Worm (Caenorhabditis elegans) whole organism, young adult: ENCODE results near the gene F25B4.7.

Experiments used
- B0019.2 ChIP-seq: fragments of 200-800 bp; sonication (Bioruptor generic); conservative IDR thresholded peaks from 2 replicates; pipeline ENCODE4 v1.3.6; 2022; ENCODE audit warnings: missing genetic modification reagents, missing genetic modification characterization, missing compliant biosample characterization
- B0261.1 ChIP-seq: sonication (generic microtip); optimal IDR thresholded peaks from 2 replicates; lab custom pipeline; 2016; ENCODE audit warnings: mild to moderate bottlenecking, missing genetic modification characterization, moderate library complexity, missing compliant biosample characterization
- B0336.3 ChIP-seq: fragments of 200-800 bp; sonication (Bioruptor generic); IDR thresholded peaks from 2 replicates; pipeline ENCODE4 v1.3.6; 2022; ENCODE audit warnings: missing genetic modification characterization, missing compliant biosample characterization
- C06A6.2 ChIP-seq: fragments of 200-800 bp; sonication (Bioruptor generic); conservative IDR thresholded peaks from 2 replicates; pipeline ENCODE4 v1.3.6; 2022; ENCODE audit warnings: missing genetic modification characterization, missing compliant biosample characterization
- F33H1.4 ChIP-seq: fragments of 200-800 bp; sonication (Bioruptor generic); IDR thresholded peaks from 2 replicates; pipeline ENCODE4 v1.3.6; 2022; ENCODE audit warnings: missing genetic modification reagents, missing genetic modification characterization, missing compliant biosample characterization
- F37B4.10 ChIP-seq: fragments of 200-800 bp; sonication (Bioruptor generic); IDR thresholded peaks from 2 replicates; pipeline ENCODE4 v1.3.6; 2022; ENCODE audit warnings: missing genetic modification characterization, missing compliant biosample characterization
- F39B2.1 ChIP-seq: fragments of 200-800 bp; sonication (Bioruptor generic); IDR thresholded peaks from 2 replicates; pipeline ENCODE4 v1.3.6; 2022; ENCODE audit warnings: missing genetic modification reagents, missing genetic modification characterization, missing compliant biosample characterization
- T26A5.8 ChIP-seq: sonication (generic microtip); optimal IDR thresholded peaks from 2 replicates; lab custom pipeline; 2016; ENCODE audit warnings: missing genetic modification characterization, missing compliant biosample characterization
- Y53G8AR.9 ChIP-seq: fragments of 200-800 bp; sonication (Bioruptor generic); conservative IDR thresholded peaks from 2 replicates; pipeline ENCODE4 v1.3.6; 2022; ENCODE audit warnings: missing genetic modification reagents, missing genetic modification characterization, missing compliant biosample characterization
- Y79H2A.3 ChIP-seq: fragments of 200-800 bp; sonication (Bioruptor generic); conservative IDR thresholded peaks from 2 replicates; pipeline ENCODE4 v1.3.6; 2022; ENCODE audit warnings: missing genetic modification reagents, missing genetic modification characterization, missing compliant biosample characterization
- Y95B8A.8 ChIP-seq: fragments of 200-800 bp; sonication (Bioruptor generic); IDR thresholded peaks from 2 replicates; pipeline ENCODE4 v1.3.6; 2022; ENCODE audit warnings: missing genetic modification reagents, missing genetic modification characterization, missing compliant biosample characterization
- aptf-3 ChIP-seq: fragments of 200-800 bp; sonication (Bioruptor generic); IDR thresholded peaks from 2 replicates; pipeline ENCODE4 v1.3.6; 2022; ENCODE audit warnings: missing genetic modification characterization, missing compliant biosample characterization
- athp-1 ChIP-seq: sonication (generic microtip); optimal IDR thresholded peaks from 2 replicates; lab custom pipeline; 2017; ENCODE audit warnings: mild to moderate bottlenecking, missing genetic modification characterization, missing compliant biosample characterization
- attf-5 ChIP-seq: fragments of 200-800 bp; sonication (Bioruptor generic); optimal IDR thresholded peaks from 2 replicates; lab custom pipeline; 2018; ENCODE audit warnings: mild to moderate bottlenecking, missing genetic modification characterization, missing compliant biosample characterization
- cebp-1 ChIP-seq, 2 experiments: fragments of 200-800 bp in 1 of 2; sonication (Bioruptor generic) in 1 of 2; sonication (generic microtip) in 1 of 2; IDR thresholded peaks in 1 of 2; optimal IDR thresholded peaks in 1 of 2; 2 replicates each; pipeline versions ENCODE4 v1.3.6 to Lab custom; 2017 to 2022; ENCODE audit warnings: missing compliant biosample characterization in 2 of 2, missing genetic modification characterization in 2 of 2, mild to moderate bottlenecking in 1 of 2, missing genetic modification reagents in 1 of 2, moderate library complexity in 1 of 2
- ceh-58 ChIP-seq: fragments of 200-800 bp; sonication (Bioruptor generic); IDR thresholded peaks from 2 replicates; pipeline ENCODE4 v1.3.6; 2022; ENCODE audit warnings: missing genetic modification characterization, missing compliant biosample characterization
- ceh-79 ChIP-seq: sonication (generic microtip); optimal IDR thresholded peaks from 2 replicates; lab custom pipeline; 2017; ENCODE audit warnings: mild to moderate bottlenecking, missing genetic modification characterization, missing compliant biosample characterization
- die-1 ChIP-seq: sonication (generic microtip); optimal IDR thresholded peaks from 2 replicates; lab custom pipeline; 2016; ENCODE audit warnings: missing genotype, mild to moderate bottlenecking, missing genetic modification characterization, missing compliant biosample characterization
- dox-1 ChIP-seq: fragments of 200-800 bp; sonication (Bioruptor generic); IDR thresholded peaks from 2 replicates; pipeline ENCODE4 v1.3.6; 2022; ENCODE audit warnings: missing genetic modification reagents, missing genetic modification characterization, missing compliant biosample characterization
- efl-1 ChIP-seq: fragments of 150-350 bp; optimal IDR thresholded peaks from 2 replicates; lab custom pipeline; 2014; ENCODE audit warnings: missing biosample characterization, missing genetic modification reagents, missing genetic modification characterization
- egl-44 ChIP-seq: fragments of 200-800 bp; sonication (Bioruptor generic); IDR thresholded peaks from 2 replicates; pipeline ENCODE4 v1.3.6; 2022; ENCODE audit warnings: missing genetic modification reagents, missing genetic modification characterization, missing compliant biosample characterization
- ekl-4 ChIP-seq: fragments of 200-800 bp; sonication (Bioruptor generic); IDR thresholded peaks from 2 replicates; pipeline ENCODE4 v1.3.6; 2022; ENCODE audit warnings: missing genetic modification reagents, missing genetic modification characterization, missing compliant biosample characterization
- him-1 ChIP-seq: sonication (generic microtip); optimal IDR thresholded peaks from 2 replicates; lab custom pipeline; 2016; ENCODE audit warnings: missing genotype, missing genetic modification reagents, missing genetic modification characterization, missing compliant biosample characterization
- hmg-1.2 ChIP-seq: fragments of 200-800 bp; sonication (Bioruptor generic); IDR thresholded peaks from 2 replicates; pipeline ENCODE4 v1.3.6; 2022; ENCODE audit warnings: missing genetic modification reagents, missing genetic modification characterization, missing compliant biosample characterization
- hmg-20 ChIP-seq: fragments of 200-800 bp; sonication (Bioruptor generic); IDR thresholded peaks from 2 replicates; pipeline ENCODE4 v1.3.6; 2022; ENCODE audit warnings: missing genetic modification reagents, missing genetic modification characterization, missing compliant biosample characterization
- hsf-1 ChIP-seq: fragments of 200-800 bp; sonication (Bioruptor generic); IDR thresholded peaks from 2 replicates; pipeline ENCODE4 v1.3.6; 2022; ENCODE audit warnings: missing genetic modification reagents, missing genetic modification characterization, missing compliant biosample characterization
- let-607 ChIP-seq, 2 experiments: fragments of 200-800 bp in 1 of 2; sonication (Bioruptor generic) in 1 of 2; sonication (generic microtip) in 1 of 2; optimal IDR thresholded peaks; 2 replicates each; lab custom pipeline; 2016 to 2018; ENCODE audit warnings: mild to moderate bottlenecking in 2 of 2, missing compliant biosample characterization in 2 of 2, missing genetic modification characterization in 2 of 2, moderate library complexity in 2 of 2, missing genotype in 1 of 2
- lin-35 ChIP-seq, 3 experiments: fragments of 150-350 bp in 2 of 3; sonication (generic microtip) in 1 of 3; optimal IDR thresholded peaks; 2 replicates each; lab custom pipeline; 2014 to 2018; ENCODE audit warnings: missing biosample characterization in 3 of 3, missing genetic modification characterization in 3 of 3, missing genetic modification reagents in 3 of 3
- madf-3 ChIP-seq: fragments of 200-800 bp; sonication (Bioruptor generic); IDR thresholded peaks from 2 replicates; pipeline ENCODE4 v1.3.6; 2022; ENCODE audit warnings: missing genetic modification reagents, missing genetic modification characterization, missing compliant biosample characterization
- madf-6 ChIP-seq: fragments of 200-800 bp; sonication (Bioruptor generic); IDR thresholded peaks from 2 replicates; pipeline ENCODE4 v1.3.6; 2022; ENCODE audit warnings: missing genetic modification reagents, missing genetic modification characterization, missing compliant biosample characterization
- mcd-1 ChIP-seq: fragments of 200-800 bp; sonication (Bioruptor generic); IDR thresholded peaks from 2 replicates; pipeline ENCODE4 v1.3.6; 2022; ENCODE audit warnings: missing genetic modification reagents, missing genetic modification characterization, missing compliant biosample characterization
- mel-28 ChIP-seq: sonication (generic microtip); optimal IDR thresholded peaks from 2 replicates; lab custom pipeline; 2016; ENCODE audit warnings: borderline replicate concordance, mild to moderate bottlenecking, missing genetic modification characterization, missing compliant biosample characterization
- mxl-1 ChIP-seq: sonication (generic microtip); optimal IDR thresholded peaks from 2 replicates; lab custom pipeline; 2016; ENCODE audit warnings: missing genetic modification characterization, missing compliant biosample characterization
- nfyb-1 ChIP-seq: fragments of 200-800 bp; sonication (Bioruptor generic); IDR thresholded peaks from 2 replicates; pipeline ENCODE4 v1.3.6; 2022; ENCODE audit warnings: missing genetic modification reagents, missing genetic modification characterization, missing compliant biosample characterization
- nhr-179 ChIP-seq: sonication (generic microtip); optimal IDR thresholded peaks from 2 replicates; lab custom pipeline; 2016; ENCODE audit warnings: mild to moderate bottlenecking, missing genetic modification characterization, missing compliant biosample characterization
- nhr-80 ChIP-seq: sonication (generic microtip); optimal IDR thresholded peaks from 2 replicates; lab custom pipeline; 2016; ENCODE audit warnings: missing genetic modification characterization, missing compliant biosample characterization
- rcor-1 ChIP-seq: fragments of 200-800 bp; sonication (Bioruptor generic); IDR thresholded peaks from 2 replicates; pipeline ENCODE4 v1.3.6; 2022; ENCODE audit warnings: missing genetic modification reagents, missing genetic modification characterization, missing compliant biosample characterization
- rec-8 ChIP-seq, 2 experiments: sonication (generic microtip); optimal IDR thresholded peaks; 2 replicates each; lab custom pipeline; 2016; ENCODE audit warnings: mild to moderate bottlenecking in 2 of 2, missing genetic modification characterization in 2 of 2, missing genetic modification reagents in 2 of 2, missing genotype in 2 of 2, missing biosample characterization in 1 of 2, missing compliant biosample characterization in 1 of 2, moderate library complexity in 1 of 2
- sdz-38 ChIP-seq: sonication (generic microtip); optimal IDR thresholded peaks from 2 replicates; lab custom pipeline; 2016; ENCODE audit warnings: missing genotype, missing genetic modification characterization, missing compliant biosample characterization
- snpc-4 ChIP-seq, 5 experiments: fragments of 150-350 bp in 1 of 5; sonication (generic microtip) in 4 of 5; optimal IDR thresholded peaks; 2 replicates each; lab custom pipeline; 2014 to 2018; ENCODE audit warnings: missing genetic modification characterization in 5 of 5, missing biosample characterization in 3 of 5, antibody characterized with exemption in 2 of 5, mild to moderate bottlenecking in 2 of 5, missing compliant biosample characterization in 2 of 5, missing genotype in 2 of 5, moderate library complexity in 2 of 5, missing genetic modification reagents in 1 of 5
- tlf-1 ChIP-seq: fragments of 200-800 bp; sonication (Bioruptor generic); optimal IDR thresholded peaks from 2 replicates; lab custom pipeline; 2018; ENCODE audit warnings: mild to moderate bottlenecking, missing genetic modification characterization, missing compliant biosample characterization
- unc-130 ChIP-seq: sonication (generic microtip); optimal IDR thresholded peaks from 2 replicates; lab custom pipeline; 2016; ENCODE audit warnings: missing genetic modification reagents, missing genetic modification characterization, missing compliant biosample characterization
- zim-3 ChIP-seq: sonication (generic microtip); optimal IDR thresholded peaks from 2 replicates; lab custom pipeline; 2017; ENCODE audit warnings: mild to moderate bottlenecking, missing genetic modification characterization, moderate library complexity, missing compliant biosample characterization
- ztf-22 ChIP-seq: fragments of 200-800 bp; sonication (Bioruptor generic); optimal IDR thresholded peaks from 2 replicates; lab custom pipeline; 2018; ENCODE audit warnings: mild to moderate bottlenecking, missing genetic modification characterization, moderate library complexity, missing compliant biosample characterization
- ztf-25 ChIP-seq: fragments of 200-800 bp; sonication (Bioruptor generic); IDR thresholded peaks from 2 replicates; pipeline ENCODE4 v1.3.6; 2022; ENCODE audit warnings: missing genetic modification reagents, missing genetic modification characterization, missing compliant biosample characterization
- ztf-6 ChIP-seq: fragments of 200-800 bp; sonication (Bioruptor generic); IDR thresholded peaks from 2 replicates; pipeline ENCODE4 v1.3.6; 2022; ENCODE audit warnings: missing genetic modification reagents, missing genetic modification characterization, missing compliant biosample characterization

The F25B4.7 gene

DNA sequence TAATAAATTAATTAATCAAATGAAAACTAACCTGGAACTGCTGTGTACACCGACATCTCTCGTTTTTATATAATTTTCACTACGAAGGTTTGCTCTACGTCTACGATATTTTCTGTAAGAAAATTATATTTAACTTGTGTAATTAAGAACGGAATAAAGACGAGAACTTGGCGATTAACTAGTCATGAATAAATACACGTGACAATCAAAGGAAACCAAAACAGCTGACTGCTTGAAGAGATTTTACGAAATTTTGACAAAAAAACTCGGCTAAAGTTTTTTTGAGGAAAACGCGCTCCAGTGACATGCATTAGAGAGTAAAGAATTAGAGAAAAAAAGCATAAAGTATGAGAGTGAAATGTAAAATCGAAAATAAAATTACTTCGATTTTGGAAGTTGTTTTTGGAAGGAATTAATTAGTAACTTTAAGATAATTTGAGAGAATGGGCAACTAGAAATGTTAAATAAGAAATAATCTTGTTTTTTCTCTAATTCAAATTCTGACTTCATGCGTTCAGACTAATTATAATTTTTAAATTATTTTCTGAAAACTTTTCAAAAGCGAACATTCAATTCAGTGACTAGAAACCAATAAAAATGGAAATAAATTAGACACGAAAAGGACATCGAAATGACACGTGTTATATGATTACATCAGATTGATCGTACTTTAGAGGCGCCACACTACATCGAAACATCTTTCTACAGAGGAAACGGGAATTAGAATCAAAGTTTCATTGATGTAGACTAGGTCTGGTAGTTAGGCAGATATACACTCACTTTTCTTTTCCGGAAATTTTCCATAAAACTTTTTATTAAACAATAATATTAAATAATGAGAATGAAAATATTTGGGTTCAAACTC lies at the start of gene F25B4.7:
Gene F25B4.7, minus strand, starts transcription at position 112 of the 865 bp plus-strand sequence.
- TF ChIP-seq hmg-1.2 (GFP tag; lab: Robert Waterston, UW) (peak; percentile 78; the same call in 1 of the 2 replicates), let-607 (tag; optimal IDR thresholded peaks at IDR 0.05; lab: Kevin White, UChicago) (peak in 1 of 2 experiments; percentile 64), die-1 (tag; lab: Kevin White, UChicago) (no peak), mxl-1 (tag; lab: Kevin White, UChicago) (no peak), egl-44 (GFP tag; lab: Robert Waterston, UW) (no peak), athp-1 (tag; lab: Kevin White, UChicago) (no peak), Y53G8AR.9 (no peak), rcor-1 (GFP tag; lab: Robert Waterston, UW) (no peak), ceh-79 (tag; lab: Kevin White, UChicago) (no peak), ztf-25 (no peak), hmg-20 (no peak), Y79H2A.3 (GFP tag; lab: Robert Waterston, UW) (no peak), nfyb-1 (GFP tag; lab: Robert Waterston, UW) (no peak), madf-6 (GFP tag; lab: Robert Waterston, UW) (no peak), tlf-1 (GFP tag; lab: Kevin White, UChicago) (no peak), B0336.3 (GFP tag; lab: Robert Waterston, UW) (no peak), nhr-80 (peak; percentile 9), sdz-38 (tag; lab: Kevin White, UChicago) (no peak), Y95B8A.8 (GFP tag; lab: Robert Waterston, UW) (no peak), B0261.1 (no peak), hsf-1 (GFP tag; lab: Robert Waterston, UW) (no peak), cebp-1 (GFP tag; IDR thresholded peaks at IDR 0.05; lab: Robert Waterston, UW) (no peak), cebp-1 (tag; optimal IDR thresholded peaks at IDR 0.05; lab: Kevin White, UChicago) (peak; percentile 40), mel-28 (tag; lab: Kevin White, UChicago) (no peak), zim-3 (tag; lab: Kevin White, UChicago) (no peak), mcd-1 (GFP tag; lab: Robert Waterston, UW) (peak; percentile 6; the same call in 1 of the 2 replicates), ztf-6 (GFP tag; lab: Robert Waterston, UW) (no peak), F33H1.4 (GFP tag; lab: Robert Waterston, UW) (no peak), madf-3 (GFP tag; lab: Robert Waterston, UW) (no peak), him-1 (tag; lab: Kevin White, UChicago) (no peak), nhr-179 (no peak), attf-5 (GFP tag; lab: Kevin White, UChicago) (peak; percentile 25), F39B2.1 (no peak), unc-130 (GFP tag; lab: Kevin White, UChicago) (no peak), ztf-22 (GFP tag; lab: Kevin White, UChicago) (no peak), ekl-4 (GFP tag; lab: Robert Waterston, UW) (no peak), snpc-4 (GFP tag; optimal IDR thresholded peaks at IDR 0.05; lab: Kevin White, UChicago) (no peak), snpc-4 (tag; optimal IDR thresholded peaks at IDR 0.05; lab: Kevin White, UChicago) (no peak)

DNA sequence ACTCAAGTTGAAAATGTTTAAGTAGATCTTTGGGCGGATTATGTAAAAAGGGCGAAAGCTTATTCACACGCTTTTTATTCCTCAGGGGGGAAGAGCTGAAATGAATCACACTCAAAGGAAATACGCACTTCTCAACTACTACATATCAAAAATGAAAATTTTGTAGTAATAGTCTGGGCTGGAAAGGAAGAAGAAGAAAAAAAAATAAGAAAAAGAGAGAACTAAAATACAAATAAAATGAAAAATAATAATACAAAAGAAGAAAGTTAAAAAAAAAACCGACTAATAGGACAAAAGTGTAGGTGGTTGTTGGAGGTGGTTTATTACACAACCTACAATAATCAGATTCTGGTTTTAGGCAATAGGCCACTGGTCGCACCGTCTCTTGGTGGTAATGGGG lies 49.0 kb upstream of the F25B4.7 start, which contains the start of gene K09H11.6:
Gene K09H11.6, minus strand, starts transcription at position 101 of the 400 bp plus-strand sequence.
- TF ChIP-seq rec-8 (tag; optimal IDR thresholded peaks at IDR 0.05; lab: Kevin White, UChicago) (no peak), B0019.2 (GFP tag; lab: Robert Waterston, UW) (no peak), efl-1 (GFP tag; lab: Kevin White, UChicago) (no peak), cebp-1 (GFP tag; IDR thresholded peaks at IDR 0.05; lab: Robert Waterston, UW) (no peak), cebp-1 (tag; optimal IDR thresholded peaks at IDR 0.05; lab: Kevin White, UChicago) (no peak), aptf-3 (GFP tag; lab: Robert Waterston, UW) (no peak), mel-28 (tag; lab: Kevin White, UChicago) (no peak), ztf-6 (GFP tag; lab: Robert Waterston, UW) (no peak), dox-1 (GFP tag; lab: Robert Waterston, UW) (no peak), lin-35 (GFP tag; optimal IDR thresholded peaks at IDR 0.05; lab: Kevin White, UChicago) (no peak), C06A6.2 (no peak), F37B4.10 (GFP tag; lab: Robert Waterston, UW) (no peak), ceh-58 (GFP tag; lab: Robert Waterston, UW) (no peak), T26A5.8 (tag; lab: Kevin White, UChicago) (no peak)
